Fruit fly (Drosophila melanogaster) whole organism, prepupa: ENCODE data around the gene CG5087.

ENCODE experiments used
- CG10669 ChIP-seq: fragments of 200-800 bp; sonication (Bioruptor generic); optimal IDR thresholded peaks from 3 replicates; lab custom pipeline; 2018; ENCODE audit warnings: missing biosample characterization, mild to moderate bottlenecking, missing genetic modification characterization, moderate library complexity
- CG11294 ChIP-seq: fragments of 200-800 bp; sonication (Bioruptor generic); IDR thresholded peaks from 2 replicates; pipeline ENCODE4 v1.3.6; 2022; ENCODE audit warnings: missing biosample characterization, missing genetic modification characterization
- CG11762 ChIP-seq: fragments of 200-800 bp; sonication (Bioruptor generic); optimal IDR thresholded peaks from 3 replicates; lab custom pipeline; 2016; ENCODE audit warnings: missing biosample characterization, missing genetic modification characterization; ENCODE audit not compliant: insufficient read depth
- CG11902 ChIP-seq: fragments of 200-800 bp; sonication (Bioruptor generic); optimal IDR thresholded peaks from 3 replicates; lab custom pipeline; 2016; ENCODE audit warnings: missing biosample characterization, missing genetic modification characterization
- CG15336 ChIP-seq: fragments of 200-800 bp; sonication (Bioruptor generic); IDR thresholded peaks from 2 replicates; pipeline ENCODE4 v1.3.6; 2022; ENCODE audit warnings: missing biosample characterization, missing genetic modification characterization
- CG1621 ChIP-seq: fragments of 200-800 bp; sonication (Bioruptor generic); optimal IDR thresholded peaks from 3 replicates; lab custom pipeline; 2018; ENCODE audit warnings: missing biosample characterization, mild to moderate bottlenecking, missing genetic modification characterization
- CG3032 ChIP-seq: fragments of 200-800 bp; optimal IDR thresholded peaks from 2 replicates; lab custom pipeline; 2019; ENCODE audit warnings: missing biosample characterization, mild to moderate bottlenecking, missing genetic modification characterization, moderate library complexity
- CG31627 ChIP-seq: fragments of 200-800 bp; sonication (Bioruptor generic); optimal IDR thresholded peaks from 3 replicates; lab custom pipeline; 2016; ENCODE audit warnings: missing biosample characterization, missing genetic modification characterization
- CG34406 ChIP-seq: fragments of 200-800 bp; sonication (Bioruptor generic); optimal IDR thresholded peaks from 3 replicates; lab custom pipeline; 2016; ENCODE audit warnings: missing biosample characterization, missing genetic modification characterization
- CG3919 ChIP-seq: fragments of 200-800 bp; sonication (Bioruptor generic); optimal IDR thresholded peaks from 3 replicates; lab custom pipeline; 2016; ENCODE audit warnings: missing biosample characterization, missing genetic modification characterization
- CG4318 ChIP-seq: fragments of 200-800 bp; sonication (Bioruptor generic); optimal IDR thresholded peaks from 3 replicates; lab custom pipeline; 2017; ENCODE audit warnings: missing biosample characterization, mild to moderate bottlenecking, missing genetic modification characterization
- CG6163 ChIP-seq: fragments of 200-800 bp; sonication (Bioruptor generic); IDR thresholded peaks from 3 replicates; pipeline ENCODE4 v1.3.6; 2022; ENCODE audit warnings: missing biosample characterization, missing genetic modification characterization
- CG6276 ChIP-seq: fragments of 200-800 bp; sonication (Bioruptor generic); optimal IDR thresholded peaks from 2 replicates; lab custom pipeline; 2017; ENCODE audit warnings: missing biosample characterization, mild to moderate bottlenecking, missing genetic modification characterization
- CG6792 ChIP-seq: fragments of 200-800 bp; sonication (Bioruptor generic); optimal IDR thresholded peaks from 3 replicates; lab custom pipeline; 2016; ENCODE audit warnings: missing biosample characterization, missing genetic modification characterization
- CG6808 ChIP-seq: fragments of 200-800 bp; sonication (Bioruptor generic); optimal IDR thresholded peaks from 3 replicates; lab custom pipeline; 2017; ENCODE audit warnings: missing biosample characterization, missing genetic modification characterization, mild to moderate bottlenecking, moderate library complexity, missing genetic modification reagents
- CG6854 ChIP-seq: fragments of 200-800 bp; sonication (Bioruptor generic); optimal IDR thresholded peaks from 2 replicates; lab custom pipeline; 2017; ENCODE audit warnings: missing biosample characterization, mild to moderate bottlenecking, missing genetic modification characterization
- CG7368 ChIP-seq: fragments of 200-800 bp; sonication (Bioruptor generic); optimal IDR thresholded peaks from 3 replicates; lab custom pipeline; 2016; ENCODE audit warnings: missing biosample characterization, missing genetic modification characterization
- CG8119 ChIP-seq: fragments of 200-800 bp; sonication (Bioruptor generic); IDR thresholded peaks from 3 replicates; pipeline ENCODE4 v1.3.6; 2022; ENCODE audit warnings: missing biosample characterization, missing genetic modification characterization
- CG8319 ChIP-seq: fragments of 200-800 bp; sonication (Bioruptor generic); optimal IDR thresholded peaks from 3 replicates; lab custom pipeline; 2016; ENCODE audit warnings: missing biosample characterization, missing genetic modification characterization
- CG8632 ChIP-seq: fragments of 200-800 bp; sonication (Bioruptor generic); optimal IDR thresholded peaks from 3 replicates; lab custom pipeline; 2016; ENCODE audit warnings: missing biosample characterization, missing genetic modification characterization
- CG9139 ChIP-seq: fragments of 200-800 bp; sonication (Bioruptor generic); optimal IDR thresholded peaks from 3 replicates; lab custom pipeline; 2017; ENCODE audit warnings: missing biosample characterization, mild to moderate bottlenecking, missing genetic modification characterization
- Eip75B ChIP-seq: fragments of 200-800 bp; sonication (Bioruptor generic); optimal IDR thresholded peaks from 3 replicates; lab custom pipeline; 2016; ENCODE audit warnings: missing biosample characterization, missing genetic modification characterization
- Eip78C ChIP-seq: fragments of 200-800 bp; sonication (Bioruptor generic); peaks from one replicate; lab custom pipeline; 2016; ENCODE audit warnings: missing biosample characterization, missing genetic modification characterization
- Eip93F ChIP-seq: fragments of 200-800 bp; sonication (Bioruptor generic); optimal IDR thresholded peaks from 2 replicates; lab custom pipeline; 2016; ENCODE audit warnings: missing biosample characterization, mild to moderate bottlenecking, missing genetic modification characterization
- Ets21C ChIP-seq: fragments of 200-800 bp; sonication (Bioruptor generic); optimal IDR thresholded peaks from 3 replicates; lab custom pipeline; 2016; ENCODE audit warnings: missing biosample characterization, missing genetic modification characterization
- Ets96B ChIP-seq: fragments of 200-800 bp; optimal IDR thresholded peaks from 2 replicates; lab custom pipeline; 2019; ENCODE audit warnings: missing biosample characterization, mild to moderate bottlenecking, missing genetic modification characterization, moderate library complexity
- Gug ChIP-seq: fragments of 200-800 bp; sonication (Bioruptor generic); IDR thresholded peaks from 2 replicates; pipeline ENCODE4 v1.3.6; 2022; ENCODE audit warnings: missing biosample characterization, missing genetic modification characterization
- Hr38 ChIP-seq: sonication (Bioruptor generic); optimal IDR thresholded peaks from 2 replicates; lab custom pipeline; 2016; ENCODE audit warnings: missing biosample characterization, missing genetic modification characterization
- Hr39 ChIP-seq: fragments of 200-800 bp; sonication (Bioruptor generic); optimal IDR thresholded peaks from 2 replicates; lab custom pipeline; 2016; ENCODE audit warnings: missing biosample characterization, missing genetic modification characterization
- Hr4 ChIP-seq: fragments of 200-800 bp; sonication (Bioruptor generic); optimal IDR thresholded peaks from 3 replicates; lab custom pipeline; 2016; ENCODE audit warnings: missing biosample characterization, missing genetic modification characterization
- Lpt ChIP-seq: fragments of 200-800 bp; sonication (Bioruptor generic); optimal IDR thresholded peaks from 3 replicates; lab custom pipeline; 2016; ENCODE audit warnings: missing biosample characterization, missing genetic modification characterization
- Met ChIP-seq: fragments of 200-800 bp; sonication (Bioruptor generic); optimal IDR thresholded peaks from 3 replicates; lab custom pipeline; 2016; ENCODE audit warnings: missing biosample characterization, missing genetic modification characterization
- OdsH ChIP-seq: fragments of 200-800 bp; sonication (Bioruptor generic); optimal IDR thresholded peaks from 3 replicates; lab custom pipeline; 2016; ENCODE audit warnings: missing biosample characterization, missing genetic modification characterization
- Smox ChIP-seq: fragments of 200-800 bp; sonication (Bioruptor generic); optimal IDR thresholded peaks from 3 replicates; lab custom pipeline; 2016; ENCODE audit warnings: missing biosample characterization, missing genetic modification characterization
- Sox102F ChIP-seq: fragments of 200-800 bp; sonication (Bioruptor generic); optimal IDR thresholded peaks from 2 replicates; lab custom pipeline; 2016; ENCODE audit warnings: missing biosample characterization, mild to moderate bottlenecking, missing genetic modification characterization
- Sox14 ChIP-seq: fragments of 200-800 bp; sonication (Bioruptor generic); optimal IDR thresholded peaks from 3 replicates; lab custom pipeline; 2016; ENCODE audit warnings: missing biosample characterization, missing genetic modification characterization
- Sox15 ChIP-seq: fragments of 200-800 bp; sonication (Bioruptor generic); optimal IDR thresholded peaks from 3 replicates; lab custom pipeline; 2016; ENCODE audit warnings: missing biosample characterization, missing genetic modification characterization
- acj6 ChIP-seq: fragments of 200-800 bp; sonication (Bioruptor generic); optimal IDR thresholded peaks from 3 replicates; lab custom pipeline; 2016; ENCODE audit warnings: missing biosample characterization, missing genetic modification characterization
- cyc ChIP-seq: fragments of 200-800 bp; sonication (Bioruptor generic); optimal IDR thresholded peaks from 3 replicates; lab custom pipeline; 2016; ENCODE audit warnings: missing biosample characterization, missing genetic modification characterization
- dac ChIP-seq: fragments of 200-800 bp; sonication (Bioruptor generic); optimal IDR thresholded peaks from 2 replicates; lab custom pipeline; 2017; ENCODE audit warnings: missing biosample characterization, mild to moderate bottlenecking, missing genetic modification characterization
- dsx ChIP-seq: fragments of 200-800 bp; optimal IDR thresholded peaks from 3 replicates; lab custom pipeline; 2019; ENCODE audit warnings: missing biosample characterization, mild to moderate bottlenecking, missing genetic modification characterization, moderate library complexity; ENCODE audit not compliant: poor library complexity, severe bottlenecking
- esn ChIP-seq: fragments of 200-800 bp; sonication (Bioruptor generic); optimal IDR thresholded peaks from 2 replicates; lab custom pipeline; 2016; ENCODE audit warnings: missing biosample characterization, mild to moderate bottlenecking, missing genetic modification characterization, moderate library complexity
- fd59A ChIP-seq: fragments of 200-800 bp; sonication (Bioruptor generic); optimal IDR thresholded peaks from 2 replicates; lab custom pipeline; 2017; ENCODE audit warnings: missing biosample characterization, mild to moderate bottlenecking, missing genetic modification characterization, missing genetic modification reagents
- fd85E ChIP-seq: fragments of 200-800 bp; sonication (Bioruptor generic); optimal IDR thresholded peaks from 3 replicates; lab custom pipeline; 2016; ENCODE audit warnings: missing biosample characterization, missing genetic modification characterization
- fkh ChIP-seq: fragments of 200-800 bp; sonication (Bioruptor generic); optimal IDR thresholded peaks from 3 replicates; lab custom pipeline; 2017; ENCODE audit warnings: missing biosample characterization, mild to moderate bottlenecking, missing genetic modification characterization, moderate library complexity
- lz ChIP-seq: fragments of 200-800 bp; sonication (Bioruptor generic); optimal IDR thresholded peaks from 3 replicates; lab custom pipeline; 2016; ENCODE audit warnings: missing biosample characterization, missing genetic modification characterization
- net ChIP-seq: fragments of 200-800 bp; sonication (Bioruptor generic); optimal IDR thresholded peaks from 3 replicates; lab custom pipeline; 2016; ENCODE audit warnings: missing biosample characterization, missing genetic modification characterization
- pdm3 ChIP-seq: fragments of 200-800 bp; sonication (Bioruptor generic); optimal IDR thresholded peaks from 3 replicates; lab custom pipeline; 2016; ENCODE audit warnings: missing biosample characterization, missing genetic modification characterization
- salr ChIP-seq, 2 experiments: fragments of 200-800 bp; sonication (Bioruptor generic); optimal IDR thresholded peaks; 3 replicates each; lab custom pipeline; 2016 to 2018; ENCODE audit warnings: missing biosample characterization in 2 of 2, missing genetic modification characterization in 2 of 2, mild to moderate bottlenecking in 1 of 2
- spab ChIP-seq: fragments of 200-800 bp; sonication (Bioruptor generic); optimal IDR thresholded peaks from 2 replicates; lab custom pipeline; 2017; ENCODE audit warnings: missing biosample characterization, mild to moderate bottlenecking, missing genetic modification characterization, missing genetic modification reagents
- ss ChIP-seq, 2 experiments: fragments of 200-800 bp; sonication (Bioruptor generic); optimal IDR thresholded peaks; 2 replicates in 1 of 2; 3 replicates in 1 of 2; lab custom pipeline; 2017 to 2018; ENCODE audit warnings: mild to moderate bottlenecking in 2 of 2, missing biosample characterization in 2 of 2, missing genetic modification characterization in 2 of 2, moderate library complexity in 1 of 2
- svp ChIP-seq: fragments of 200-800 bp; sonication (Bioruptor generic); peaks from one replicate; lab custom pipeline; 2016; ENCODE audit warnings: missing biosample characterization, missing genetic modification characterization
- vri ChIP-seq: fragments of 200-800 bp; sonication (Bioruptor generic); optimal IDR thresholded peaks from 3 replicates; lab custom pipeline; 2016; ENCODE audit warnings: missing biosample characterization, mild to moderate bottlenecking, missing genetic modification characterization

Gene CG5087

DNA sequence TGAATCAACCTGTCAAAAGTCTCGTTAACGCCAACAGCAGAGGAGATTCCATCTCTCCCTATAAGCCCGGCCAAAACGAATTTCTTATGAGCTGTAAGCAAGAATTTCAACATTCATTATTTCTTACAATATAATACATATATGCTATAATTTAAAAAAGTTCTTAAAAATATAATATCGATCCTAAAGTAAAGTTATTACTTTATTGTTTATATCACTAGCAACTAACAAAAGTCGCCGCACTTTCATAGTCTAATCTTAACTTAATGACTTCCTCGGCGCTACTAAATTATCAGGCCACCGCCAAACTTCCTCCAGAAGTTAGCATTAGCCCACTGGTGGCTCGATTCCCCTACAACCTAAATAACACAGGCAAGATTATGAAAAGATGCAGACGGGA is 35.6 kb downstream of the CG5087 start:
- peak; percentile 36 for TF ChIP-seq CG6792 (GFP tag; lab: Kevin White, UChicago)
- peak; percentile 39 for TF ChIP-seq CG10669 (GFP tag; lab: Kevin White, UChicago)
- no peak for TF ChIP-seq CG9139 (GFP tag; lab: Kevin White, UChicago)
- TF ChIP-seq Hr39 = peak; percentile 36
- no peak for TF ChIP-seq fd85E (GFP tag; lab: Kevin White, UChicago)
- TF ChIP-seq esn = peak; percentile 66
- TF ChIP-seq Lpt (GFP tag; lab: Kevin White, UChicago) = no peak
- no peak for TF ChIP-seq Hr38 (GFP tag; lab: Kevin White, UChicago)
- no peak for TF ChIP-seq CG8319 (GFP tag; lab: Kevin White, UChicago)
- TF ChIP-seq CG6276 (GFP tag; lab: Kevin White, UChicago) = no peak
- no peak for TF ChIP-seq CG11294
- TF ChIP-seq cyc (GFP tag; lab: Kevin White, UChicago) = peak; percentile 48
- TF ChIP-seq CG11762 = peak; percentile 23
- peak; percentile 58 for TF ChIP-seq lz (GFP tag; lab: Kevin White, UChicago)
- no peak for TF ChIP-seq CG7368 (GFP tag; lab: Kevin White, UChicago)
- TF ChIP-seq CG11902 (GFP tag; lab: Kevin White, UChicago) = peak; percentile 51
- TF ChIP-seq acj6 (GFP tag; lab: Kevin White, UChicago) = peak; percentile 51
- peak; percentile 59 for TF ChIP-seq CG3919 (GFP tag; lab: Kevin White, UChicago)
- peak; percentile 51 for TF ChIP-seq Met (GFP tag; lab: Kevin White, UChicago)
- TF ChIP-seq CG31627 (GFP tag; lab: Kevin White, UChicago) = peak; percentile 38
- TF ChIP-seq Sox14 (GFP tag; lab: Kevin White, UChicago) = peak; percentile 26
- TF ChIP-seq fkh = no peak
- peak; percentile 10 for TF ChIP-seq pdm3 (GFP tag; lab: Kevin White, UChicago)
- TF ChIP-seq CG6808 (GFP tag; lab: Kevin White, UChicago) = peak; percentile 52
- no peak for TF ChIP-seq Eip75B (GFP tag; lab: Kevin White, UChicago)
- peak; percentile 41 for TF ChIP-seq CG34406 (GFP tag; lab: Kevin White, UChicago)
- peak in 1 of 2 experiments; percentile 7 for TF ChIP-seq salr (GFP tag; optimal IDR thresholded peaks at IDR 0.05; lab: Kevin White, UChicago)
- TF ChIP-seq net = no peak
- TF ChIP-seq Sox102F (GFP tag; lab: Kevin White, UChicago) = peak; percentile 15
- peak in 1 of 2 experiments; percentile 45 for TF ChIP-seq ss (GFP tag; optimal IDR thresholded peaks at IDR 0.05; lab: Kevin White, UChicago)
- TF ChIP-seq CG6854 (GFP tag; lab: Kevin White, UChicago) = peak; percentile 37
- TF ChIP-seq CG8119 (GFP tag; lab: Robert Waterston, UW) = no peak
- TF ChIP-seq CG3032 (tag; lab: Kevin White, UChicago) = peak; percentile 47
- TF ChIP-seq CG8632 (GFP tag; lab: Kevin White, UChicago) = peak; percentile 31
- peak; percentile 43 for TF ChIP-seq Ets96B
- peak; percentile 12 for TF ChIP-seq vri (GFP tag; lab: Kevin White, UChicago)
- TF ChIP-seq OdsH (GFP tag; lab: Kevin White, UChicago) = peak; percentile 57
- TF ChIP-seq spab (GFP tag; lab: Kevin White, UChicago) = no peak
- TF ChIP-seq CG15336 (GFP tag; lab: Robert Waterston, UW) = peak; percentile 39; the same call in 1 of the 2 replicates
- TF ChIP-seq Sox15 = peak; percentile 27
- TF ChIP-seq dsx (GFP tag; lab: Kevin White, UChicago) = peak; percentile 9
- TF ChIP-seq Hr4 (GFP tag; lab: Kevin White, UChicago) = no peak
- TF ChIP-seq Eip93F = no peak
- TF ChIP-seq CG1621 (tag; lab: Kevin White, UChicago) = no peak
- peak; percentile 80 for TF ChIP-seq Eip78C
- TF ChIP-seq CG6163 = no peak
- TF ChIP-seq Smox (GFP tag; lab: Kevin White, UChicago) = peak; percentile 50
- no peak for TF ChIP-seq CG4318
- peak; percentile 24 for TF ChIP-seq Ets21C (GFP tag; lab: Kevin White, UChicago)
- peak; percentile 76 for TF ChIP-seq svp (GFP tag; lab: Kevin White, UChicago)
- peak; percentile 2 for TF ChIP-seq fd59A
- no peak for TF ChIP-seq Gug (GFP tag; lab: Robert Waterston, UW)
- TF ChIP-seq dac (GFP tag; lab: Kevin White, UChicago) = no peak
